Fruit fly (Drosophila melanogaster) whole organism, embryonic: ENCODE measurements around the gene HemK2.

Source experiments
- ATbp ChIP-seq: fragments of 200-800 bp; sonication (Bioruptor generic); optimal IDR thresholded peaks from 2 replicates; lab custom pipeline; 2017; ENCODE audit warnings: missing biosample characterization, mild to moderate bottlenecking, missing genetic modification characterization, missing genetic modification reagents
- CG12071 ChIP-seq: fragments of 200-800 bp; sonication (Bioruptor generic); optimal IDR thresholded peaks from 3 replicates; lab custom pipeline; 2018; ENCODE audit warnings: missing biosample characterization, mild to moderate bottlenecking, missing genetic modification characterization
- CG12659 ChIP-seq: fragments of 200-800 bp; sonication (Bioruptor generic); optimal IDR thresholded peaks from 3 replicates; lab custom pipeline; 2017; ENCODE audit warnings: mild to moderate bottlenecking, missing biosample characterization, missing genetic modification reagents, missing genetic modification characterization
- CG13296 ChIP-seq: fragments of 200-800 bp; sonication (Bioruptor generic); optimal IDR thresholded peaks from 3 replicates; lab custom pipeline; 2018; ENCODE audit warnings: missing biosample characterization, mild to moderate bottlenecking, missing genetic modification characterization
- CG14441 ChIP-seq: fragments of 200-800 bp; sonication (Bioruptor generic); IDR thresholded peaks from 2 replicates; pipeline ENCODE4 v1.3.6; 2022; ENCODE audit warnings: missing biosample characterization, missing genetic modification characterization
- CG17328 ChIP-seq: fragments of 200-800 bp; sonication (Bioruptor generic); IDR thresholded peaks from 2 replicates; pipeline ENCODE4 v1.3.6; 2022; ENCODE audit warnings: missing biosample characterization, missing genetic modification characterization
- CG17568 ChIP-seq: fragments of 200-800 bp; sonication (Bioruptor generic); optimal IDR thresholded peaks from 2 replicates; lab custom pipeline; 2018; ENCODE audit warnings: missing biosample characterization, mild to moderate bottlenecking, missing genetic modification characterization, moderate library complexity
- CG17612 ChIP-seq: fragments of 200-800 bp; sonication (Bioruptor generic); IDR thresholded peaks from 2 replicates; pipeline ENCODE4 v1.3.6; 2022; ENCODE audit warnings: missing biosample characterization, missing genetic modification characterization
- CG18476 ChIP-seq: fragments of 200-800 bp; sonication (Bioruptor generic); optimal IDR thresholded peaks from 2 replicates; lab custom pipeline; 2016; ENCODE audit warnings: missing biosample characterization, mild to moderate bottlenecking, missing genetic modification characterization
- CG2678 ChIP-seq: fragments of 200-800 bp; sonication (Bioruptor generic); optimal IDR thresholded peaks from 3 replicates; lab custom pipeline; 2019; ENCODE audit warnings: missing biosample characterization, mild to moderate bottlenecking, missing genetic modification characterization, moderate library complexity
- CG31441 ChIP-seq: fragments of 200-800 bp; sonication (Bioruptor generic); IDR thresholded peaks from 2 replicates; pipeline ENCODE4 v1.3.6; 2022; ENCODE audit warnings: missing biosample characterization, missing genetic modification characterization
- CG34376 ChIP-seq: fragments of 200-800 bp; sonication (Bioruptor generic); optimal IDR thresholded peaks from 2 replicates; lab custom pipeline; 2018; ENCODE audit warnings: missing biosample characterization, mild to moderate bottlenecking, missing genetic modification characterization
- CG34422 ChIP-seq: fragments of 200-800 bp; sonication (Bioruptor generic); IDR thresholded peaks from 3 replicates; pipeline ENCODE4 v1.3.6; 2022; ENCODE audit warnings: missing biosample characterization, missing genetic modification characterization
- CG4707 ChIP-seq: fragments of 200-800 bp; sonication (Bioruptor generic); optimal IDR thresholded peaks from 2 replicates; lab custom pipeline; 2018; ENCODE audit warnings: missing biosample characterization, mild to moderate bottlenecking, missing genetic modification characterization, moderate library complexity
- CG5245 ChIP-seq: fragments of 200-800 bp; sonication (Bioruptor generic); optimal IDR thresholded peaks from 3 replicates; lab custom pipeline; 2016; ENCODE audit warnings: missing biosample characterization, missing genetic modification characterization
- CG6254 ChIP-seq: fragments of 200-800 bp; sonication (Bioruptor generic); optimal IDR thresholded peaks from 3 replicates; lab custom pipeline; 2017; ENCODE audit warnings: mild to moderate bottlenecking, missing biosample characterization, missing genetic modification reagents, missing genetic modification characterization
- CG6654 ChIP-seq: fragments of 200-800 bp; sonication (Bioruptor generic); optimal IDR thresholded peaks from 2 replicates; lab custom pipeline; 2017; ENCODE audit warnings: missing biosample characterization, mild to moderate bottlenecking, missing genetic modification characterization
- CG7372 ChIP-seq: fragments of 200-800 bp; sonication (Bioruptor generic); IDR thresholded peaks from 2 replicates; pipeline ENCODE4 v1.3.6; 2022; ENCODE audit warnings: missing biosample characterization, missing genetic modification characterization
- Camta ChIP-seq: fragments of 200-800 bp; sonication (Bioruptor generic); optimal IDR thresholded peaks from 2 replicates; lab custom pipeline; 2016; ENCODE audit warnings: missing biosample characterization, missing genetic modification characterization
- CrebB ChIP-seq: fragments of 200-800 bp; sonication (Bioruptor generic); optimal IDR thresholded peaks from 3 replicates; lab custom pipeline; 2018; ENCODE audit warnings: missing biosample characterization, mild to moderate bottlenecking, missing genetic modification characterization
- Doc3 ChIP-seq: fragments of 200-800 bp; sonication (Bioruptor generic); IDR thresholded peaks from 3 replicates; pipeline ENCODE4 v1.3.6; 2022; ENCODE audit warnings: missing biosample characterization, missing genetic modification characterization; ENCODE audit not compliant: partially characterized antibody
- H15 ChIP-seq: fragments of 200-800 bp; sonication (Bioruptor generic); IDR thresholded peaks from 3 replicates; pipeline ENCODE4 v1.3.6; 2022; ENCODE audit warnings: missing biosample characterization, missing genetic modification characterization
- H2.0 ChIP-seq: fragments of 200-800 bp; sonication (Bioruptor generic); IDR thresholded peaks from 2 replicates; pipeline ENCODE4 v1.3.6; 2022; ENCODE audit warnings: missing biosample characterization, missing genetic modification characterization
- HLH3B ChIP-seq: fragments of 200-800 bp; sonication (Bioruptor generic); IDR thresholded peaks from 2 replicates; pipeline ENCODE4 v1.3.6; 2022; ENCODE audit warnings: missing biosample characterization, missing genetic modification characterization
- Hr51 ChIP-seq, 2 experiments: fragments of 200-800 bp; sonication (Bioruptor generic); optimal IDR thresholded peaks; 2 replicates in 1 of 2; 3 replicates in 1 of 2; lab custom pipeline; 2016 to 2018; ENCODE audit warnings: missing biosample characterization in 2 of 2, missing genetic modification characterization in 2 of 2, mild to moderate bottlenecking in 1 of 2, moderate library complexity in 1 of 2
- Lpt ChIP-seq: fragments of >200 bp; optimal IDR thresholded peaks from 2 replicates; lab custom pipeline; 2018; ENCODE audit warnings: missing biosample characterization, missing genetic modification characterization
- Meics ChIP-seq: fragments of 200-800 bp; sonication (Bioruptor generic); optimal IDR thresholded peaks from 2 replicates; lab custom pipeline; 2017; ENCODE audit warnings: missing biosample characterization, mild to moderate bottlenecking, missing genetic modification characterization
- Mrtf ChIP-seq: fragments of 200-800 bp; sonication (Bioruptor generic); IDR thresholded peaks from 3 replicates; pipeline ENCODE4 v1.3.6; 2022; ENCODE audit warnings: missing biosample characterization, missing genetic modification characterization
- NC2β ChIP-seq: fragments of 200-800 bp; sonication (Bioruptor generic); optimal IDR thresholded peaks from 2 replicates; lab custom pipeline; 2016; ENCODE audit warnings: missing biosample characterization, missing genetic modification characterization
- Neu2 ChIP-seq: fragments of 200-800 bp; sonication (Bioruptor generic); optimal IDR thresholded peaks from 3 replicates; lab custom pipeline; 2016; ENCODE audit warnings: missing biosample characterization, missing genetic modification characterization, borderline replicate concordance
- Xrp1 ChIP-seq: fragments of 200-800 bp; sonication (Bioruptor generic); IDR thresholded peaks from 2 replicates; pipeline ENCODE4 v1.3.6; 2022; ENCODE audit warnings: missing biosample characterization, missing genetic modification characterization
- ato ChIP-seq: fragments of 200-800 bp; sonication (Bioruptor generic); IDR thresholded peaks from 2 replicates; pipeline ENCODE4 v1.3.6; 2022; ENCODE audit warnings: missing biosample characterization, missing genetic modification characterization; ENCODE audit not compliant: partially characterized antibody
- cato ChIP-seq: fragments of 200-800 bp; sonication (Bioruptor generic); optimal IDR thresholded peaks from 2 replicates; lab custom pipeline; 2016; ENCODE audit warnings: missing biosample characterization, missing genetic modification characterization, borderline replicate concordance
- cg ChIP-seq: fragments of 200-800 bp; sonication (Bioruptor generic); optimal IDR thresholded peaks from 3 replicates; lab custom pipeline; 2019; ENCODE audit warnings: missing biosample characterization, mild to moderate bottlenecking, missing genetic modification characterization, moderate library complexity
- croc ChIP-seq: fragments of 200-800 bp; sonication (Bioruptor generic); conservative IDR thresholded peaks from 3 replicates; pipeline ENCODE4 v1.3.6; 2022; ENCODE audit warnings: missing biosample characterization, missing genetic modification characterization
- esg ChIP-seq: fragments of 200-800 bp; sonication (Bioruptor generic); conservative IDR thresholded peaks from 2 replicates; pipeline ENCODE4 v1.3.6; 2022; ENCODE audit warnings: missing biosample characterization, missing genetic modification characterization
- eve ChIP-seq, 2 experiments: fragments of >200 bp; optimal IDR thresholded peaks; 2 replicates each; lab custom pipeline; 2017; ENCODE audit warnings: missing biosample characterization in 2 of 2, missing genetic modification characterization in 2 of 2
- fd3F ChIP-seq: fragments of 200-800 bp; sonication (Bioruptor generic); optimal IDR thresholded peaks from 2 replicates; lab custom pipeline; 2018; ENCODE audit warnings: missing biosample characterization, mild to moderate bottlenecking, missing genetic modification characterization, moderate library complexity
- fru ChIP-seq: fragments of >200 bp; optimal IDR thresholded peaks from 2 replicates; lab custom pipeline; 2017
- fu2 ChIP-seq: fragments of 200-800 bp; sonication (Bioruptor generic); optimal IDR thresholded peaks from 2 replicates; lab custom pipeline; 2016; ENCODE audit warnings: missing biosample characterization, missing genetic modification characterization
- grau ChIP-seq: fragments of 200-800 bp; optimal IDR thresholded peaks from 3 replicates; lab custom pipeline; 2019; ENCODE audit warnings: missing biosample characterization, mild to moderate bottlenecking, missing genetic modification characterization, moderate library complexity
- hkb ChIP-seq, 2 experiments: fragments of 200-800 bp in 1 of 2; fragments of >200 bp in 1 of 2; sonication (Bioruptor generic) in 1 of 2; IDR thresholded peaks in 1 of 2; optimal IDR thresholded peaks in 1 of 2; 2 replicates each; pipeline versions ENCODE4 v1.3.6 to Lab custom; 2017 to 2022; ENCODE audit warnings: missing biosample characterization in 1 of 2, missing genetic modification characterization in 1 of 2
- ind ChIP-seq: fragments of 200-800 bp; sonication (Bioruptor generic); optimal IDR thresholded peaks from 3 replicates; lab custom pipeline; 2016; ENCODE audit warnings: missing biosample characterization, missing genetic modification characterization
- lilli ChIP-seq: fragments of 200-800 bp; sonication (Bioruptor generic); optimal IDR thresholded peaks from 3 replicates; lab custom pipeline; 2016; ENCODE audit warnings: missing biosample characterization, missing genetic modification characterization
- lmd ChIP-seq: fragments of 200-800 bp; sonication (Bioruptor generic); IDR thresholded peaks from 2 replicates; pipeline ENCODE4 v1.3.6; 2022; ENCODE audit warnings: missing biosample characterization, missing genetic modification characterization
- pum ChIP-seq: fragments of 200-800 bp; sonication (Bioruptor generic); optimal IDR thresholded peaks from 2 replicates; lab custom pipeline; 2016; ENCODE audit warnings: missing biosample characterization, missing genetic modification characterization
- row ChIP-seq: fragments of 200-800 bp; sonication (Bioruptor generic); IDR thresholded peaks from 3 replicates; pipeline ENCODE4 v1.3.6; 2022; ENCODE audit warnings: missing biosample characterization, missing genetic modification characterization
- sd ChIP-seq: fragments of 200-800 bp; sonication (Bioruptor generic); optimal IDR thresholded peaks from 3 replicates; lab custom pipeline; 2018; ENCODE audit warnings: missing biosample characterization, mild to moderate bottlenecking, missing genetic modification characterization, moderate library complexity
- stc ChIP-seq: fragments of 200-800 bp; sonication (Bioruptor generic); IDR thresholded peaks from 2 replicates; pipeline ENCODE4 v1.3.6; 2022; ENCODE audit warnings: missing biosample characterization, missing genetic modification characterization

Gene HemK2

DNA sequence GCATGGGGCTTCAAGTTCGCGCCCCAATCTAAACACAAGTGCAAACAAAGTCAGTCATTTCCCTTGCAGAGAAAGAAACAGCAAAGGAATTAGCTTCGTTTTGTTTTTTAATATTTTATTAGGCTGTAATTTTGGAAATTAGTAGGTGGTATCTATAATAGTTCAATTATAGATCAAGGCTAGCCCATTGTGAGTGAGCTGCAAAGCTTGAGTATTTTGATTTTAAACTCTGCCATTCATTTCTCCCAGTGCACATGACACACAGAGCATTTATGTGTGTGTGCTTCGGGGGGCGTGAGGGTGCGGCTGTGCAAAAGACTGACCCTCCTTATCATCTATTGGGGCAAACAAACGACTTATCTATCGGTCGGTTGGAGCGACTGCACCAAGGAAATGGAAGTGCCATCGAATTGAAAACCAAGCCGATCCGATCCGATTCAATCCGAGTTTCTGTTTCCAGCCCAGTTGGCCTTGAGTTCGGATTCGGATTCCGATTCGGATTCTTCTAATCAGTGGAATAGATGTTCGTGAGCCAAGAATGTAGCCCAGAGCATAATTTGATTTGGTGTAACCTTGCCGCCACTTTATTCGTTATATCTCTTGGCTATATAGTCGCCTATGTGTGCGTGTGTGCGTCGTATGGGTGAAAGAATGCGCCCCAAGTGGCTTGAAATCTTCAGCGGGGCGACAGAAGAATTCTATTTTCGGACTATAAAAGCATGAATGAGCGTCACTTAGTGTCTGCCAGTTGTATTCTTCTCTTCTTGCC lies 27.9 kb downstream of the HemK2 start (continued):
- TF ChIP-seq Camta (GFP tag; lab: Kevin White, UChicago): no peak
- TF ChIP-seq Hr51 (GFP tag; optimal IDR thresholded peaks at IDR 0.05; lab: Kevin White, UChicago): peak; percentile 35 to 79
- peak; percentile 27 for TF ChIP-seq HLH3B (GFP tag; lab: Robert Waterston, UW)
- TF ChIP-seq lmd (GFP tag; lab: Robert Waterston, UW): peak; percentile 57
- peak; percentile 20 for TF ChIP-seq lilli
- no peak for TF ChIP-seq ato (GFP tag; lab: Robert Waterston, UW)
- peak; percentile 11 for TF ChIP-seq NC2β (GFP tag; lab: Kevin White, UChicago)
- TF ChIP-seq row (GFP tag; lab: Robert Waterston, UW): peak; percentile 59; the same call in 2 of the 3 replicates
- peak; percentile 29 for TF ChIP-seq grau
- TF ChIP-seq CG17612: no peak
- no peak for TF ChIP-seq fu2 (GFP tag; lab: Kevin White, UChicago)
- TF ChIP-seq esg (GFP tag; lab: Robert Waterston, UW): peak; percentile 66
- TF ChIP-seq Meics (GFP tag; lab: Kevin White, UChicago): peak; percentile 33
- no peak for TF ChIP-seq CG13296 (GFP tag; lab: Kevin White, UChicago)
- TF ChIP-seq CG2678 (tag; lab: Kevin White, UChicago): peak; percentile 38
- TF ChIP-seq Xrp1 (GFP tag; lab: Robert Waterston, UW): peak; percentile 44; the same call in 1 of the 2 replicates
- TF ChIP-seq CG6654: no peak
- TF ChIP-seq CG5245 (GFP tag; lab: Kevin White, UChicago): no peak
- TF ChIP-seq CG17568: no peak
- TF ChIP-seq hkb (optimal IDR thresholded peaks at IDR 0.05; lab: Kevin White, UChicago): no peak
- TF ChIP-seq hkb (GFP tag; IDR thresholded peaks at IDR 0.05; lab: Robert Waterston, UW): 0 out of 2 replicates have a peak, but pooled peaks have one; percentile 23
- no peak for TF ChIP-seq CG12071 (GFP tag; lab: Kevin White, UChicago)
- TF ChIP-seq CG7372: no peak
- no peak for TF ChIP-seq CG18476
- TF ChIP-seq ind: peak; percentile 40
- no peak for TF ChIP-seq CG17328 (GFP tag; lab: Robert Waterston, UW)
- 0 out of 3 replicates have a peak, but pooled peaks have one; percentile 40 for TF ChIP-seq CG34422 (GFP tag; lab: Robert Waterston, UW)
- peak; percentile 42 for TF ChIP-seq CG31441 (GFP tag; lab: Robert Waterston, UW)
- TF ChIP-seq Neu2 (GFP tag; lab: Kevin White, UChicago): no peak
- no peak for TF ChIP-seq H2.0
- no peak for TF ChIP-seq CrebB
- peak; percentile 20 for TF ChIP-seq ATbp (GFP tag; lab: Kevin White, UChicago)
- TF ChIP-seq fru (lab: Kevin White, UChicago): no peak
- no peak for TF ChIP-seq eve (GFP tag; optimal IDR thresholded peaks at IDR 0.05; lab: Kevin White, UChicago)
- peak; percentile 0 for TF ChIP-seq fd3F (GFP tag; lab: Kevin White, UChicago)
- TF ChIP-seq pum (GFP tag; lab: Kevin White, UChicago): peak; percentile 71
- TF ChIP-seq croc (GFP tag; lab: Robert Waterston, UW): no peak
- TF ChIP-seq CG34376 (GFP tag; lab: Kevin White, UChicago): peak; percentile 38
- peak; percentile 31; the same call in 1 of the 2 replicates for TF ChIP-seq stc (GFP tag; lab: Robert Waterston, UW)
- TF ChIP-seq CG12659 (GFP tag; lab: Kevin White, UChicago): peak; percentile 19
- no peak for TF ChIP-seq CG4707 (GFP tag; lab: Kevin White, UChicago)
- TF ChIP-seq CG14441 (GFP tag; lab: Robert Waterston, UW): peak; percentile 45; the same call in 1 of the 2 replicates
- TF ChIP-seq cg (GFP tag; lab: Kevin White, UChicago): peak; percentile 3
- TF ChIP-seq Mrtf (GFP tag; lab: Robert Waterston, UW): 0 out of 3 replicates have a peak, but pooled peaks have one; percentile 19
- peak; percentile 94 for TF ChIP-seq sd (tag; lab: Kevin White, UChicago)
- peak; percentile 2 for TF ChIP-seq CG6254
- TF ChIP-seq Doc3: no peak
- TF ChIP-seq H15 (GFP tag; lab: Robert Waterston, UW): 0 out of 3 replicates have a peak, but pooled peaks have one; percentile 36
- TF ChIP-seq Lpt (GFP tag; lab: Kevin White, UChicago): no peak
- TF ChIP-seq cato (GFP tag; lab: Kevin White, UChicago): no peak
